Fruit fly (Drosophila melanogaster) whole organism, adult: Measurements from ENCODE around the gene ro.

ENCODE experiments used
- CG12768 ChIP-seq: fragments of 200-800 bp; sonication (Bioruptor generic); optimal IDR thresholded peaks from 2 replicates; lab custom pipeline; 2017; ENCODE audit warnings: missing biosample characterization, missing genetic modification characterization, mild to moderate bottlenecking, moderate library complexity, missing genetic modification reagents
- CG33017 ChIP-seq: fragments of 200-800 bp; sonication (Bioruptor generic); optimal IDR thresholded peaks from 2 replicates; lab custom pipeline; 2018; ENCODE audit warnings: missing biosample characterization, mild to moderate bottlenecking, missing genetic modification characterization, moderate library complexity
- Crg-1 ChIP-seq: fragments of 200-800 bp; sonication (Bioruptor generic); optimal IDR thresholded peaks from 2 replicates; lab custom pipeline; 2016; ENCODE audit warnings: missing biosample characterization, missing genetic modification characterization
- bab1 ChIP-seq: fragments of 200-800 bp; sonication (Bioruptor generic); optimal IDR thresholded peaks from 3 replicates; lab custom pipeline; 2019; ENCODE audit warnings: missing biosample characterization, mild to moderate bottlenecking, missing genetic modification characterization, moderate library complexity
- kay ChIP-seq: fragments of 200-800 bp; sonication (Bioruptor generic); peaks from one replicate; lab custom pipeline; 2016; ENCODE audit warnings: missing biosample characterization, missing genetic modification characterization, borderline replicate concordance
- ovo ChIP-seq: fragments of 200-800 bp; sonication (Bioruptor generic); optimal IDR thresholded peaks from 2 replicates; lab custom pipeline; 2016; ENCODE audit warnings: missing biosample characterization, missing genetic modification characterization
- toe ChIP-seq: fragments of 200-800 bp; sonication (Bioruptor generic); optimal IDR thresholded peaks from 2 replicates; lab custom pipeline; 2016; ENCODE audit warnings: missing biosample characterization, missing genetic modification characterization

DNA sequence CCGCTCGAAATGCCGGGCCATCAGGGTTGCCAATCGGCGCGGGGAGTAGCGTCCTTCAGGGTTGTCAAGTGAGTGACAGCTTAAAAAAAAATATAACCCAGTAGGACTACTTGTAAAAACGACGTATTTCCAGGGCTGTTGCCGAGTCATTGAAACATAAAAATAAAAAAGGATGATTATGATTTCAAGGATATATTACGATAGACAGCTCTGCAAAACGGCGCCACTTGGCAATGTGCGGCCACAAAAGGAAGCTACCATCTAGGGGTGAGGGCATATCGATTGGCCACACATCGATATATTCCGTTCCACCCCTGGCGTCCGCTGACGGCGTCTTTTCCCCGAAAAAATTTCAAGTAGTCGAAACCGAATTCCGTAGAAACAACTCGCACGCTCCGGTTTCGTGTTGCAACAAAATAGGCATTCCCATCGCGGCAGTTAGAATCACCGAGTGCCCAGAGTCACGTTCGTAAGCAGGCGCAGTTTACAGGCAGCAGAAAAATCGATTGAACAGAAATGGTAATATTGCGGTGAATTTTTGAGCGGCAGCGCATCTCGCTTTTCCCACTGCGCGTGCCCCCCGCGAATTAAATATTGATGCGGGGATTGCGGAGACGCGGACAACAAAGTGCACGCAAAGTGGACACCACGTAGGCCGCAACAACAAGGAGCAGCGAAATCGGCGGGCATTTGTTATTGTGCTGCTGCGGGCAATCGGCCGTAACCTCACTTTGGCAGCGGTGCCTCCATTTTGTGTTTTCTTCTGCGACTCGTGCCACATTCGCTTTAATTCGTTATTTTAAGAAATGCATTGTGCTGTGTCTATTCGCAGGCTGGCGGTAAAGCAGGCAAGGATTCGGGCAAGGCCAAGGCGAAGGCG is 14.2 kb downstream of the ro start, which contains the start of the genes ball and His2Av:
- TF ChIP-seq bab1 (GFP tag; lab: Kevin White, UChicago), result peak; percentile 80
- TF ChIP-seq kay (GFP tag; lab: Kevin White, UChicago), result no peak
- TF ChIP-seq Crg-1 (GFP tag; lab: Kevin White, UChicago), result peak; percentile 81
- TF ChIP-seq toe (GFP tag; lab: Kevin White, UChicago), result peak; percentile 91
- TF ChIP-seq ovo (GFP tag; lab: Kevin White, UChicago), result peak; percentile 58
- TF ChIP-seq CG12768 (GFP tag; lab: Kevin White, UChicago), result peak; percentile 73
- TF ChIP-seq CG33017, result peak; percentile 27
